Worm (Caenorhabditis elegans): ENCODE data around the gene ZK185.2.

DNA sequence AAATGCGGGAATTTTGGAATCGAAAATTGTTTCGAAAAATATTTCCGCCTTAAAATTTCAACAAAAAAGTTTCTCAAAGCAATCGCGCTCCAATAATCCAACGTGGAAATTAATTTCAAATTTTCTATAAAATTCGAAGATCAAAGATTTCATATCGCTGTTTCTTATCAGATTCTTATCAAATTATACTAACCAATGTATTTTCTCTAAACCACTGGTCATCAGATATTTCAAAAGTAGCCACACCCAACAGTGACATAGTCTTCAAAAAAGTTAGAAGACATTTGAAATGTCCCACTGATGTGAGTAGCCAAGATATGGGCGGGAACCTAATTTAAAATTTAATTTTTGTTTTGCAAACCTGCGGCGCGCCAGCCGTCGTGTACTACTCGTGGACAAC, 51.2 kb downstream of the ZK185.2 start:
- TF ChIP-seq ztf-11 (tag; optimal IDR thresholded peaks at IDR 0.05): no peak
- no peak for TF ChIP-seq lin-32 (GFP tag; optimal IDR thresholded peaks at IDR 0.05)
- TF ChIP-seq mep-1 (tag; optimal IDR thresholded peaks at IDR 0.05): no peak
- no peak for TF ChIP-seq nhr-237 (tag; optimal IDR thresholded peaks at IDR 0.05)
- TF ChIP-seq nhr-28 (tag; optimal IDR thresholded peaks at IDR 0.05): no peak
- TF ChIP-seq ceh-39 (tag; optimal IDR thresholded peaks at IDR 0.05): no peak
- TF ChIP-seq unc-62 (GFP tag; optimal IDR thresholded peaks at IDR 0.05): no peak
- no peak for TF ChIP-seq flh-1 (GFP tag; optimal IDR thresholded peaks at IDR 0.05)
- TF ChIP-seq snpc-4 (tag; optimal IDR thresholded peaks at IDR 0.05): no peak
